Worm (Caenorhabditis elegans): ENCODE measurements around the gene pat-2.

pat-2 gene

ce11 chrIII:8818599-8818998 lies at the start of gene pat-2:
Gene pat-2, plus strand, starts transcription at chrIII:8818899.
- TF ChIP-seq madf-5 (GFP tag; IDR thresholded peaks at IDR 0.05), result no peak
- TF ChIP-seq lin-13 (GFP tag; optimal IDR thresholded peaks at IDR 0.05), result no peak
- TF ChIP-seq aha-1 (tag), result peak; percentile 8

ce11 chrIII:8769253-8769652 lies 49.4 kb upstream of the pat-2 start, which contains the start of gene K02D10.1:
Gene K02D10.1, plus strand, starts transcription at chrIII:8769536.
- peak; percentile 81 for TF ChIP-seq aha-1 (tag)
- no peak for TF ChIP-seq ctbp-1 (GFP tag; IDR thresholded peaks at IDR 0.05)
- TF ChIP-seq fos-1 (tag; optimal IDR thresholded peaks at IDR 0.05), result no peak
- no peak for TF ChIP-seq daf-16 (GFP tag; optimal IDR thresholded peaks at IDR 0.05)
- peak; percentile 26 for TF ChIP-seq daf-16 (tag; optimal IDR thresholded peaks at IDR 0.05)
- TF ChIP-seq zfp-2 (tag; optimal IDR thresholded peaks at IDR 0.05), result no peak
- peak in 1 of 2 experiments; percentile 1 for TF ChIP-seq lsy-2 (tag; optimal IDR thresholded peaks at IDR 0.05)
- peak; percentile 64 for TF ChIP-seq ama-1 (optimal IDR thresholded peaks at IDR 0.05)

- no peak for TF ChIP-seq Y75B8A.6 (GFP tag; IDR thresholded peaks at IDR 0.05)
- no peak for TF ChIP-seq hif-1 (tag; optimal IDR thresholded peaks at IDR 0.05)
- no peak for TF ChIP-seq nhr-10 (tag; optimal IDR thresholded peaks at IDR 0.05)
- TF ChIP-seq hlh-11 (tag; optimal IDR thresholded peaks at IDR 0.05), result peak; percentile 15
- TF ChIP-seq tag-97 (GFP tag; IDR thresholded peaks at IDR 0.05), result no peak
- TF ChIP-seq Y105C5A.15 (GFP tag; IDR thresholded peaks at IDR 0.05), result 0 out of 2 replicates have a peak, but pooled peaks have one; percentile 43
- no peak for TF ChIP-seq mdl-1 (tag; optimal IDR thresholded peaks at IDR 0.05)
- TF ChIP-seq unc-39 (tag; optimal IDR thresholded peaks at IDR 0.05), result no peak
Observed at ce11 chrIII:8770243-8770642, 48.5 kb upstream of the pat-2 start.

ce11 chrIII:8771162-8771561 lies 47.5 kb upstream of the pat-2 start, which contains the start of gene K02D10.2:
Gene K02D10.2, minus strand, starts transcription at chrIII:8771262.
- no peak for TF ChIP-seq arid-1 (GFP tag; conservative IDR thresholded peaks at IDR 0.05)
- TF ChIP-seq ceh-32 (tag; optimal IDR thresholded peaks at IDR 0.05; ENCODE audit: poor library complexity), result no peak
- no peak for TF ChIP-seq duxl-1 (tag; optimal IDR thresholded peaks at IDR 0.05; ENCODE audit: poor library complexity)
- no peak for TF ChIP-seq nhr-237 (tag; optimal IDR thresholded peaks at IDR 0.05)
- TF ChIP-seq Y5F2A.4 (GFP tag; optimal IDR thresholded peaks at IDR 0.05), result no peak
- no peak for TF ChIP-seq lin-1 (GFP tag; IDR thresholded peaks at IDR 0.05)
- TF ChIP-seq skn-1 (tag; optimal IDR thresholded peaks at IDR 0.05), result no peak

- no peak for TF ChIP-seq ceh-62 (tag; optimal IDR thresholded peaks at IDR 0.05)
- TF ChIP-seq unc-62 (GFP tag; optimal IDR thresholded peaks at IDR 0.05 in 1 of 2), result no peak
- no peak for TF ChIP-seq unc-62 (tag; optimal IDR thresholded peaks at IDR 0.05)
- no peak for TF ChIP-seq F49E8.2 (tag; optimal IDR thresholded peaks at IDR 0.05; ENCODE audit: borderline replicate concordance)
- no peak for TF ChIP-seq lir-3 (tag; optimal IDR thresholded peaks at IDR 0.05)
- TF ChIP-seq tag-97 (GFP tag; IDR thresholded peaks at IDR 0.05), result no peak
- TF ChIP-seq ceh-32 (tag; optimal IDR thresholded peaks at IDR 0.05; ENCODE audit: poor library complexity), result no peak
- no peak for TF ChIP-seq Y48G9A.11 (GFP tag; IDR thresholded peaks at IDR 0.05)
- TF ChIP-seq gei-8 (GFP tag; optimal IDR thresholded peaks at IDR 0.05), result no peak
- TF ChIP-seq lin-13 (GFP tag; optimal IDR thresholded peaks at IDR 0.05), result no peak
- no peak for TF ChIP-seq R02D3.7 (tag; optimal IDR thresholded peaks at IDR 0.05)
- no peak for TF ChIP-seq Y75B8A.6 (GFP tag; IDR thresholded peaks at IDR 0.05)
- TF ChIP-seq madf-5 (GFP tag; IDR thresholded peaks at IDR 0.05), result no peak
- TF ChIP-seq zip-11 (GFP tag; IDR thresholded peaks at IDR 0.05), result no peak
- no peak for TF ChIP-seq nhr-10 (tag; optimal IDR thresholded peaks at IDR 0.05)
- no peak for TF ChIP-seq tra-1 (GFP tag; IDR thresholded peaks at IDR 0.05)
Observed at ce11 chrIII:8771851-8772250, 46.8 kb upstream of the pat-2 start, which contains the start of gene K02D10.3. Gene K02D10.3, minus strand, starts transcription at chrIII:8771951.

Data from whole organism, L4 larva.